Worm (Caenorhabditis elegans): ENCODE data around the gene E02H4.6.

DNA sequence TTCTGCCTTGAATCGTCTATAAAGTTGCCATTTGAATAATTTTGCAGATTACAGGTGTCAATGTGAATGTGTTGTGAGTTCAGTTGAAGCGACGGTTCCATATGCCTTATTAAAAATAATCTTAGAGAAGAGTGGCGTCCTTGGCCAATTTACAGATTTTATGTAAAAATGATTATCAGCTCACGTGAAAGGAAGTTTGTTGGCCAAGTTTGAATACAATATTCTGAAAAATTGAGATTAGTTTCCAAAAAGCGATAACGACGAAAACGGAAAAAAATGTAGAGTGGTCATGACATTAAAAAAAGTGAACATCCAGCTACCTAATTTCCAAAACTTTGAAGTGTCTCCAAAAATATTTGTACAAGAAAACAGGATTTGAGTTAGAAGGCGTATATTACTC, 3.1 kb upstream of the E02H4.6 start, which contains the start of gene E02H4.5:
- TF ChIP-seq mep-1 (tag; optimal IDR thresholded peaks at IDR 0.05) (no peak), unc-62 (GFP tag; optimal IDR thresholded peaks at IDR 0.05) (no peak), blmp-1 (tag; optimal IDR thresholded peaks at IDR 0.05) (no peak), nhr-12 (tag; optimal IDR thresholded peaks at IDR 0.05) (no peak)
